Worm (Caenorhabditis elegans) whole organism, L4 larva: ENCODE results near the gene C34F6.10.

Experiments used
- F26F4.8 ChIP-seq: fragments of 200-800 bp; sonication (Bioruptor generic); conservative IDR thresholded peaks from 2 replicates; pipeline ENCODE4 v1.3.6; 2022; ENCODE audit warnings: missing genetic modification characterization, missing compliant biosample characterization
- F44E2.7 ChIP-seq: fragments of 200-800 bp; sonication (Bioruptor generic); IDR thresholded peaks from 2 replicates; pipeline ENCODE4 v2.1.2; 2022; ENCODE audit warnings: missing genetic modification characterization, missing compliant biosample characterization
- T26A8.4 ChIP-seq: fragments of 200-800 bp; sonication (Bioruptor generic); IDR thresholded peaks from 2 replicates; pipeline ENCODE4 v1.3.6; 2022; ENCODE audit warnings: missing genetic modification characterization, missing compliant biosample characterization
- Y105C5A.15 ChIP-seq: fragments of 200-800 bp; sonication (Bioruptor generic); IDR thresholded peaks from 2 replicates; pipeline ENCODE4 v1.3.6; 2022; ENCODE audit warnings: missing genetic modification characterization, missing compliant biosample characterization
- Y75B8A.6 ChIP-seq: fragments of 200-800 bp; sonication (Bioruptor generic); IDR thresholded peaks from 2 replicates; pipeline ENCODE4 v1.3.6; 2022; ENCODE audit warnings: missing genetic modification reagents, missing genetic modification characterization, missing compliant biosample characterization
- aha-1 ChIP-seq: fragments of 150-350 bp; peaks from one replicate; lab custom pipeline; 2014; ENCODE audit warnings: missing biosample characterization, missing genetic modification characterization
- aly-2 ChIP-seq: sonication (generic microtip); optimal IDR thresholded peaks from 2 replicates; lab custom pipeline; 2018; ENCODE audit warnings: missing biosample characterization, missing genetic modification characterization
- ceh-20 ChIP-seq: fragments of 200-800 bp; sonication (Bioruptor generic); IDR thresholded peaks from 2 replicates; pipeline ENCODE4 v1.3.6; 2022; ENCODE audit warnings: missing genetic modification reagents, missing genetic modification characterization, missing compliant biosample characterization
- ceh-82 ChIP-seq: sonication (generic microtip); optimal IDR thresholded peaks from 2 replicates; lab custom pipeline; 2017; ENCODE audit warnings: missing biosample characterization, missing genetic modification characterization
- daf-12 ChIP-seq: fragments of 150-350 bp; optimal IDR thresholded peaks from 2 replicates; lab custom pipeline; 2014; ENCODE audit warnings: missing biosample characterization, missing genetic modification reagents, missing genetic modification characterization
- daf-16 ChIP-seq, 3 experiments: sonication (generic microtip); optimal IDR thresholded peaks; 2 replicates each; lab custom pipeline; 2016 to 2017; ENCODE audit warnings: missing genetic modification characterization in 3 of 3, missing genetic modification reagents in 3 of 3, mild to moderate bottlenecking in 2 of 3, missing compliant biosample characterization in 2 of 3, missing biosample characterization in 1 of 3, moderate library complexity in 1 of 3
- dmd-6 ChIP-seq: fragments of 200-800 bp; sonication (Bioruptor generic); IDR thresholded peaks from 2 replicates; pipeline ENCODE4 v1.3.6; 2022; ENCODE audit warnings: missing genetic modification reagents, missing genetic modification characterization, missing compliant biosample characterization
- dpl-1 ChIP-seq: fragments of 150-350 bp; optimal IDR thresholded peaks from 2 replicates; lab custom pipeline; 2014; ENCODE audit warnings: missing biosample characterization, missing genetic modification reagents, missing genetic modification characterization
- duxl-1 ChIP-seq: sonication (generic microtip); optimal IDR thresholded peaks from 2 replicates; lab custom pipeline; 2016; ENCODE audit warnings: mild to moderate bottlenecking, missing genetic modification characterization, moderate library complexity, missing compliant biosample characterization; ENCODE audit not compliant: poor library complexity
- dve-1 ChIP-seq: sonication (generic microtip); optimal IDR thresholded peaks from 2 replicates; lab custom pipeline; 2017; ENCODE audit warnings: antibody characterized with exemption, mild to moderate bottlenecking, missing genetic modification characterization, missing compliant biosample characterization; ENCODE audit not compliant: insufficient read depth
- egl-27 ChIP-seq: sonication (generic microtip); optimal IDR thresholded peaks from 3 replicates; lab custom pipeline; 2017; ENCODE audit warnings: missing biosample characterization, missing genetic modification reagents, missing genetic modification characterization
- fkh-10 ChIP-seq: fragments of 150-350 bp; optimal IDR thresholded peaks from 2 replicates; lab custom pipeline; 2014; ENCODE audit warnings: missing biosample characterization, missing genetic modification reagents, missing genetic modification characterization
- hif-1 ChIP-seq, 2 experiments: sonication (generic microtip); optimal IDR thresholded peaks; 2 replicates each; lab custom pipeline; 2016 to 2017; ENCODE audit warnings: missing compliant biosample characterization in 2 of 2, missing genetic modification characterization in 2 of 2, missing genetic modification reagents in 2 of 2, missing genotype in 2 of 2, mild to moderate bottlenecking in 1 of 2
- hlh-11 ChIP-seq: fragments of 200-800 bp; sonication (Bioruptor generic); optimal IDR thresholded peaks from 2 replicates; lab custom pipeline; 2018; ENCODE audit warnings: mild to moderate bottlenecking, missing genetic modification characterization, missing compliant biosample characterization
- hlh-30 ChIP-seq: sonication (generic microtip); optimal IDR thresholded peaks from 2 replicates; lab custom pipeline; 2017; ENCODE audit warnings: antibody characterized with exemption, mild to moderate bottlenecking, missing genetic modification characterization, missing compliant biosample characterization; ENCODE audit not compliant: insufficient read depth
- hmg-1.1 ChIP-seq: fragments of 200-800 bp; sonication (Bioruptor generic); IDR thresholded peaks from 2 replicates; pipeline ENCODE4 v1.3.6; 2022; ENCODE audit warnings: missing genetic modification reagents, missing genetic modification characterization, missing compliant biosample characterization
- jun-1 ChIP-seq: fragments of 150-350 bp; optimal IDR thresholded peaks from 2 replicates; lab custom pipeline; 2014; ENCODE audit warnings: missing biosample characterization, missing genetic modification reagents, missing genetic modification characterization
- lim-7 ChIP-seq: fragments of 200-800 bp; sonication (Bioruptor generic); IDR thresholded peaks from 2 replicates; pipeline ENCODE4 v1.3.6; 2022; ENCODE audit warnings: missing genetic modification characterization, missing compliant biosample characterization
- lin-38 ChIP-seq: fragments of 200-800 bp; sonication (Bioruptor generic); IDR thresholded peaks from 2 replicates; pipeline ENCODE4 v1.3.6; 2022; ENCODE audit warnings: missing genetic modification reagents, missing genetic modification characterization, missing compliant biosample characterization
- lir-3 ChIP-seq: sonication (generic microtip); optimal IDR thresholded peaks from 2 replicates; lab custom pipeline; 2016; ENCODE audit warnings: mild to moderate bottlenecking, missing genetic modification characterization, missing compliant biosample characterization
- lsy-2 ChIP-seq, 2 experiments: fragments of 150-350 bp in 1 of 2; sonication (generic microtip) in 1 of 2; optimal IDR thresholded peaks; 2 replicates each; lab custom pipeline; 2014 to 2017; ENCODE audit warnings: missing biosample characterization in 2 of 2, missing genetic modification characterization in 2 of 2
- mdl-1 ChIP-seq, 2 experiments: fragments of 150-350 bp in 1 of 2; sonication (generic microtip) in 1 of 2; optimal IDR thresholded peaks; 2 replicates each; lab custom pipeline; 2014 to 2017; ENCODE audit warnings: missing biosample characterization in 2 of 2, missing genetic modification characterization in 2 of 2
- mxl-2 ChIP-seq: fragments of 200-800 bp; sonication (Bioruptor generic); conservative IDR thresholded peaks from 2 replicates; pipeline ENCODE4 v1.3.6; 2022; ENCODE audit warnings: missing genetic modification reagents, missing genetic modification characterization, missing compliant biosample characterization
- nhr-28 ChIP-seq: fragments of 150-350 bp; optimal IDR thresholded peaks from 2 replicates; lab custom pipeline; 2014; ENCODE audit warnings: missing biosample characterization, missing genetic modification characterization
- pqm-1 ChIP-seq: sonication (generic microtip); optimal IDR thresholded peaks from 2 replicates; lab custom pipeline; 2017; ENCODE audit warnings: missing biosample characterization, missing genetic modification characterization
- snpc-4 ChIP-seq: fragments of 150-350 bp; optimal IDR thresholded peaks from 2 replicates; lab custom pipeline; 2014; ENCODE audit warnings: missing biosample characterization, missing genetic modification characterization
- spr-3 ChIP-seq: fragments of 200-800 bp; sonication (Bioruptor generic); optimal IDR thresholded peaks from 2 replicates; lab custom pipeline; 2018; ENCODE audit warnings: mild to moderate bottlenecking, missing genetic modification characterization, missing compliant biosample characterization
- unc-39 ChIP-seq: sonication (generic microtip); optimal IDR thresholded peaks from 2 replicates; lab custom pipeline; 2017; ENCODE audit warnings: missing biosample characterization, missing genetic modification characterization
- unc-62 ChIP-seq, 3 experiments: fragments of 150-350 bp in 1 of 3; sonication (generic microtip); optimal IDR thresholded peaks in 2 of 3; peaks in 1 of 3; 1 replicate in 1 of 3; 2 replicates in 2 of 3; lab custom pipeline; 2014 to 2017; ENCODE audit warnings: missing biosample characterization in 3 of 3, missing genetic modification characterization in 3 of 3, missing genetic modification reagents in 3 of 3, missing genotype in 1 of 3
- vab-7 ChIP-seq: fragments of 200-800 bp; sonication (Bioruptor generic); IDR thresholded peaks from 2 replicates; pipeline ENCODE4 v1.3.6; 2022; ENCODE audit warnings: missing genetic modification reagents, missing genetic modification characterization, missing compliant biosample characterization
- zag-1 ChIP-seq: fragments of 150-350 bp; optimal IDR thresholded peaks from 2 replicates; lab custom pipeline; 2014; ENCODE audit warnings: missing biosample characterization, missing genetic modification characterization
- zip-2 ChIP-seq: fragments of 150-350 bp; optimal IDR thresholded peaks from 2 replicates; lab custom pipeline; 2014; ENCODE audit warnings: missing biosample characterization, missing genetic modification characterization
- ztf-11 ChIP-seq: fragments of 150-350 bp; optimal IDR thresholded peaks from 2 replicates; lab custom pipeline; 2014; ENCODE audit warnings: missing biosample characterization, missing genetic modification characterization

C34F6.10 gene

ce11 chrX:11240585-11241115, at the start of gene C34F6.10:
Gene C34F6.10, minus strand, starts transcription at chrX:11240635.
- TF ChIP-seq lim-7 (GFP tag; lab: Robert Waterston, UW) = no peak
- TF ChIP-seq zag-1 (tag; lab: Kevin White, UChicago) = no peak
- peak in 1 of 2 experiments; percentile 6 for TF ChIP-seq mdl-1 (tag; optimal IDR thresholded peaks at IDR 0.05; lab: Kevin White, UChicago)
- TF ChIP-seq hlh-30 (tag; lab: Kevin White, UChicago) = peak; percentile 53
- no peak for TF ChIP-seq ztf-11 (tag; lab: Kevin White, UChicago)
- TF ChIP-seq ceh-20 (GFP tag; lab: Robert Waterston, UW) = 0 out of 2 replicates have a peak, but pooled peaks have one; percentile 41
- TF ChIP-seq aly-2 (tag; lab: Kevin White, UChicago) = no peak
- peak; percentile 17 for TF ChIP-seq hlh-11 (tag; lab: Kevin White, UChicago)
- 0 out of 2 replicates have a peak, but pooled peaks have one; percentile 8 for TF ChIP-seq dmd-6 (GFP tag; lab: Robert Waterston, UW)
- TF ChIP-seq lsy-2 (tag; optimal IDR thresholded peaks at IDR 0.05; lab: Kevin White, UChicago) = peak in 1 of 2 experiments; percentile 22

- TF ChIP-seq daf-12 (tag; lab: Kevin White, UChicago) (no peak), egl-27 (no peak), daf-16 (GFP tag; optimal IDR thresholded peaks at IDR 0.05; lab: Kevin White, UChicago) (no peak), daf-16 (tag; optimal IDR thresholded peaks at IDR 0.05; lab: Kevin White, UChicago) (peak; percentile 86), hlh-11 (tag; lab: Kevin White, UChicago) (peak; percentile 19), T26A8.4 (GFP tag; lab: Robert Waterston, UW) (no peak), nhr-28 (tag; lab: Kevin White, UChicago) (peak; percentile 81), dve-1 (tag; lab: Kevin White, UChicago) (peak; percentile 6), pqm-1 (tag; lab: Kevin White, UChicago) (peak; percentile 78)
These were observed 49.5 kb upstream of the C34F6.10 start for ce11 chrX:11289925-11290324.

ce11 chrX:11287617-11288016, 47.2 kb upstream of the C34F6.10 start, which contains the start of gene F38B2.4:
Gene F38B2.4, minus strand, starts transcription at chrX:11287717.
- TF ChIP-seq aha-1 (tag; lab: Kevin White, UChicago) (peak; percentile 46), unc-62 (GFP tag; optimal IDR thresholded peaks at IDR 0.05 in 1 of 2; lab: Kevin White, UChicago) (peak in 1 of 2 experiments; percentile 40), unc-62 (tag; optimal IDR thresholded peaks at IDR 0.05; lab: Kevin White, UChicago) (no peak), snpc-4 (no peak), dve-1 (tag; lab: Kevin White, UChicago) (no peak), hif-1 (tag; optimal IDR thresholded peaks at IDR 0.05; lab: Kevin White, UChicago) (peak in 1 of 2 experiments; percentile 23)
- TF ChIP-seq, all 104 proteins: peak for 3

- TF ChIP-seq aha-1 (tag; lab: Kevin White, UChicago) (peak; percentile 43), dpl-1 (GFP tag; lab: Kevin White, UChicago) (no peak)
These were observed 45.8 kb upstream of the C34F6.10 start, which contains the start of gene F38B2.3 for ce11 chrX:11286246-11286645. Gene F38B2.3, minus strand, starts transcription at chrX:11286346.

- TF ChIP-seq duxl-1 (tag; lab: Kevin White, UChicago) = no peak
- no peak for TF ChIP-seq hif-1 (tag; optimal IDR thresholded peaks at IDR 0.05; lab: Kevin White, UChicago)
- no peak for TF ChIP-seq T26A8.4 (GFP tag; lab: Robert Waterston, UW)
- peak; percentile 26 for TF ChIP-seq aha-1 (tag; lab: Kevin White, UChicago)
- no peak for TF ChIP-seq vab-7 (GFP tag; lab: Robert Waterston, UW)
- no peak for TF ChIP-seq nhr-28 (tag; lab: Kevin White, UChicago)
- no peak for TF ChIP-seq mxl-2 (GFP tag; lab: Robert Waterston, UW)
These were observed 40.7 kb upstream of the C34F6.10 start, which contains the start of gene F38B2.6 for ce11 chrX:11281148-11281547. Gene F38B2.6, minus strand, starts transcription at chrX:11281248.

ce11 chrX:11279276-11279675, 38.8 kb upstream of the C34F6.10 start, which contains the start of gene F38B2.2:
Gene F38B2.2, minus strand, starts transcription at chrX:11279376.
- no peak for TF ChIP-seq Y75B8A.6
- no peak for TF ChIP-seq ceh-82
- no peak for TF ChIP-seq F44E2.7 (GFP tag; lab: Robert Waterston, UW)
- no peak for TF ChIP-seq jun-1 (tag; lab: Kevin White, UChicago)
- TF ChIP-seq hlh-11 (tag; lab: Kevin White, UChicago) = no peak
- no peak for TF ChIP-seq lir-3 (tag; lab: Kevin White, UChicago)
- TF ChIP-seq ztf-11 (tag; lab: Kevin White, UChicago) = no peak
- TF ChIP-seq spr-3 (GFP tag; lab: Kevin White, UChicago) = no peak
- no peak for TF ChIP-seq F26F4.8 (GFP tag; lab: Robert Waterston, UW)
- TF ChIP-seq hmg-1.1 (GFP tag; lab: Robert Waterston, UW) = no peak
- no peak for TF ChIP-seq fkh-10 (GFP tag; lab: Kevin White, UChicago)
- no peak for TF ChIP-seq lin-38 (GFP tag; lab: Robert Waterston, UW)
- no peak for TF ChIP-seq zip-2
- TF ChIP-seq Y105C5A.15 (GFP tag; lab: Robert Waterston, UW) = no peak
- TF ChIP-seq unc-62 (GFP tag; optimal IDR thresholded peaks at IDR 0.05 in 1 of 2; lab: Kevin White, UChicago) = no peak
- TF ChIP-seq unc-62 (tag; optimal IDR thresholded peaks at IDR 0.05; lab: Kevin White, UChicago) = no peak
- no peak for TF ChIP-seq unc-39 (tag; lab: Kevin White, UChicago)
